Fruit fly (Drosophila melanogaster) Kc167 (cell line): ENCODE measurements around the gene pb.

ENCODE experiments used
- Myc ChIP-seq: fragments of >200 bp; optimal IDR thresholded peaks from 2 replicates; lab custom pipeline; 2017; ENCODE audit warnings: missing external identifiers
- ttk ChIP-seq: sonication (Bioruptor generic); optimal IDR thresholded peaks from 2 replicates; lab custom pipeline; 2017; ENCODE audit warnings: missing external identifiers

DNA sequence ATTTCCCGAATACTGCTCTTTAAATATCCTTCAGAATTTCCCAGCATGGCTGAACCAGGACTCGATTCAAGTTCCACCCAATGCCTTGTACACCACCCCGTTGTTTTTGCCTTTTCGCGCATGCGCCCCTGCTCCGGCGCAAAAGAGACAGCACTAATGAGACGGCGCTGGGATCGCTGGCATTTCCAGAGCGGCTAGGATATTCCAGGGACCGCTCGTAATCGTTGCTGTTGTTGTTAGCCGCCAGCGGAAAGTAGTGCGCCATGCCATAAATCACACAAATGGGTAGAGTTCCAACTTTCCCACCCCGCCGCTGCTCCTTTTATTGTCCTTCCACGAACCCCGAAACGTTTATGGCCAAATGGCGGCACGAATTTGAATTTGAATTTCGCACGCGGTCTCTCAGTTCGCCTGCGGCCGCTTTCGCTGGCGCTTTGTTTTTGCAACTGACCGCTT lies 20.4 kb upstream of the pb start, which contains the start of gene Ama:
- TF ChIP-seq ttk (no peak), Myc (lab: Kevin White, UChicago) (no peak)
